Worm (Caenorhabditis elegans): ENCODE data around the gene dnj-10.

DNA sequence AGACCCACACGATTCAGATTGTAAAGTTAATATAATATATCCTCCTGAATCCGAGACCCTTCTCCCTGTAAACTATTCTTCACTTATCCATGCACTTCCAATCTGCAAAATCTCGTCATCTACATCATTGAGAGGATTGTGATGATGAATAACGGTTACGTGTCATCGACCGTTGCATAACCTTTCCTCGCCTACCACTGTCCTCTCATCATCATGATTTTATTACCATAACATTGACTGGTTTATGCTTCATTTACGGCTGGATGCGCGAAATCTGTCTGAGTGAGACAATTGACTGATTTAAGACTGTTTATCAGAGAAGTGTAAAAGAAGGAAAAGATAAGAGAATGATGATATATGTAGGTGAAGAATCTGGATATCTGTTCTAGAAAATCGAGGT lies 10.7 kb upstream of the dnj-10 start:
- no peak for TF ChIP-seq mdl-1 (tag; optimal IDR thresholded peaks at IDR 0.05)
- no peak for TF ChIP-seq ztf-7 (tag; optimal IDR thresholded peaks at IDR 0.05)
- TF ChIP-seq nhr-76 (tag; optimal IDR thresholded peaks at IDR 0.05), result no peak
- TF ChIP-seq ceh-28 (tag; optimal IDR thresholded peaks at IDR 0.05), result no peak

Data from whole organism, L4 larva.